Worm (Caenorhabditis elegans) whole organism, late embryonic: ENCODE data around the gene R07E4.3.

ENCODE experiments used
- C08G9.2 ChIP-seq: sonication (generic microtip); optimal IDR thresholded peaks from 2 replicates; lab custom pipeline; 2016; ENCODE audit warnings: mild to moderate bottlenecking, missing genetic modification characterization, moderate library complexity, missing compliant biosample characterization
- K09A11.1 ChIP-seq: sonication (generic microtip); optimal IDR thresholded peaks from 2 replicates; lab custom pipeline; 2017; ENCODE audit warnings: antibody characterized with exemption, mild to moderate bottlenecking, missing genetic modification characterization, missing compliant biosample characterization; ENCODE audit not compliant: insufficient read depth
- ama-1 ChIP-seq: fragments of 150-350 bp; optimal IDR thresholded peaks from 2 replicates; lab custom pipeline; 2014
- elt-2 ChIP-seq: sonication (generic microtip); optimal IDR thresholded peaks from 2 replicates; lab custom pipeline; 2016; ENCODE audit warnings: missing genetic modification reagents, missing genetic modification characterization, missing compliant biosample characterization

ce11 chrX:5992770-5993169 lies 39.5 kb downstream of the R07E4.3 start, which contains the start of gene F22F4.5:
- TF ChIP-seq elt-2 (no peak), ama-1 (lab: Kevin White, UChicago) (no peak), K09A11.1 (tag; lab: Kevin White, UChicago) (no peak), C08G9.2 (no peak)
